Fruit fly (Drosophila melanogaster) whole organism, pupa: ENCODE data around the gene CG13398.

Experiments
- CG10348 ChIP-seq: fragments of 200-800 bp; sonication (Bioruptor generic); IDR thresholded peaks from 2 replicates; pipeline ENCODE4 v1.3.6; 2022; ENCODE audit warnings: missing biosample characterization, missing genetic modification characterization
- Snoo ChIP-seq: fragments of 200-800 bp; sonication (Bioruptor generic); optimal IDR thresholded peaks from 3 replicates; lab custom pipeline; 2017; ENCODE audit warnings: missing biosample characterization, mild to moderate bottlenecking, missing genetic modification characterization, inconsistent platforms

DNA sequence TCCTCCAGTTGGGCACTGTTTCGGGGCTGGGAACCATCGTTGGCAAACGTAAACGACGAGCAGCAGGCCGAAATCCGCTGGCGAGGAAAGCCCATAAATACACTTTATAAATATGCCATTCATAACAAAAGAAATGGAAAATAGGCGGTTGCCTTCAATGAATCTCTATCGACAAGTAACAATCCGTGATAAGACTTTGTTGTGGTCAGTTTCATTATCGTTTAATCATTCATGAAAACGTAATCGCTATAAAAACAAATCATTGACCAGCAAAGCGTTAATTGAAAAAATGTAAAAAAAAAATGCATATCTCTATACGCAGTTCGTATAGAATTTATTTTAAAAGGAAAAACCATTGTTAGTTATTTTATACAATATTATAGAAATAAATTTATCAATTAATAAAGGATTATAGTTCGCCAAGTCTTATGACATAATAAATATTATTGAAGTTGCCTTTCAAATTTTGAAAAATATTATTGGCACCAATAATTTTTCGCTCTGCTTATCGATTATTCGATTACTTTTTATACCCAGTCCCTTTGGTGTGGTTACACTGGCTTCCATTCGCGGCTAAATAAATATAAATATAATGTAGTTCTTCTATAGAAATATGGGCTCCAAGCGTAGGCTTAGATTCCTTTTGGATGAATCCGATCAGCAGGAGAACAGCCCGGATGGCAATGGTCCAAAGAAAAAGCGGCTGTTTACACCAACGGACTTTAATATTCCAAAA, 15.0 kb downstream of the CG13398 start, which contains the start of gene CG31898:
- TF ChIP-seq CG10348 (GFP tag; lab: Robert Waterston, UW) (no peak), Snoo (tag; lab: Kevin White, UChicago) (no peak)
